Fruit fly (Drosophila melanogaster) whole organism, embryonic: ENCODE data around the gene CG17982.

ENCODE experiments used
- Atf3 ChIP-seq: fragments of 200-800 bp; sonication (Bioruptor generic); optimal IDR thresholded peaks from 3 replicates; lab custom pipeline; 2016; ENCODE audit warnings: missing biosample characterization, missing genetic modification characterization
- CG10431 ChIP-seq: fragments of 200-800 bp; sonication (Bioruptor generic); optimal IDR thresholded peaks from 3 replicates; lab custom pipeline; 2018; ENCODE audit warnings: missing biosample characterization, mild to moderate bottlenecking, missing genetic modification characterization
- CG11723 ChIP-seq: fragments of 200-800 bp; sonication (Bioruptor generic); optimal IDR thresholded peaks from 2 replicates; lab custom pipeline; 2017; ENCODE audit warnings: missing biosample characterization, mild to moderate bottlenecking, missing genetic modification characterization
- CG12942 ChIP-seq: fragments of 200-800 bp; sonication (Bioruptor generic); optimal IDR thresholded peaks from 3 replicates; lab custom pipeline; 2016; ENCODE audit warnings: missing biosample characterization, missing genetic modification characterization
- CG14710 ChIP-seq: fragments of 200-800 bp; sonication (Bioruptor generic); optimal IDR thresholded peaks from 3 replicates; lab custom pipeline; 2019; ENCODE audit warnings: missing biosample characterization, mild to moderate bottlenecking, missing genetic modification characterization, moderate library complexity
- CG15479 ChIP-seq: fragments of 200-800 bp; sonication (Bioruptor generic); optimal IDR thresholded peaks from 3 replicates; lab custom pipeline; 2019; ENCODE audit warnings: missing biosample characterization, mild to moderate bottlenecking, missing genetic modification characterization, moderate library complexity
- CG1602 ChIP-seq: fragments of 200-800 bp; sonication (Bioruptor generic); optimal IDR thresholded peaks from 3 replicates; lab custom pipeline; 2016; ENCODE audit warnings: missing biosample characterization, missing genetic modification characterization
- CG17385 ChIP-seq: fragments of 200-800 bp; sonication (Bioruptor generic); optimal IDR thresholded peaks from 3 replicates; lab custom pipeline; 2018; ENCODE audit warnings: missing biosample characterization, mild to moderate bottlenecking, missing genetic modification characterization
- CG18619 ChIP-seq: fragments of 200-800 bp; sonication (Bioruptor generic); optimal IDR thresholded peaks from 3 replicates; lab custom pipeline; 2017; ENCODE audit warnings: missing biosample characterization, mild to moderate bottlenecking, missing genetic modification characterization
- CG30020 ChIP-seq: fragments of 200-800 bp; optimal IDR thresholded peaks from 2 replicates; lab custom pipeline; 2019; ENCODE audit warnings: missing biosample characterization, mild to moderate bottlenecking, missing genetic modification characterization, moderate library complexity
- CG31441 ChIP-seq: fragments of 200-800 bp; sonication (Bioruptor generic); IDR thresholded peaks from 2 replicates; pipeline ENCODE4 v1.3.6; 2022; ENCODE audit warnings: missing biosample characterization, missing genetic modification characterization
- CG3163 ChIP-seq: fragments of 200-800 bp; sonication (Bioruptor generic); optimal IDR thresholded peaks from 3 replicates; lab custom pipeline; 2016; ENCODE audit warnings: missing biosample characterization, missing genetic modification characterization
- CG32767 ChIP-seq: fragments of 200-800 bp; sonication (Bioruptor generic); IDR thresholded peaks from 2 replicates; pipeline ENCODE4 v1.3.6; 2022; ENCODE audit warnings: missing biosample characterization, missing genetic modification characterization
- CG34224 ChIP-seq: fragments of 200-800 bp; sonication (Bioruptor generic); IDR thresholded peaks from 3 replicates; pipeline ENCODE4 v1.3.6; 2022; ENCODE audit warnings: missing biosample characterization, missing genetic modification characterization; ENCODE audit not compliant: partially characterized antibody
- CG4707 ChIP-seq: fragments of 200-800 bp; sonication (Bioruptor generic); optimal IDR thresholded peaks from 2 replicates; lab custom pipeline; 2018; ENCODE audit warnings: missing biosample characterization, mild to moderate bottlenecking, missing genetic modification characterization, moderate library complexity
- CG7357 ChIP-seq: fragments of 200-800 bp; sonication (Bioruptor generic); IDR thresholded peaks from 3 replicates; pipeline ENCODE4 v1.3.6; 2022; ENCODE audit warnings: missing biosample characterization, missing genetic modification characterization
- CG7928 ChIP-seq: fragments of 200-800 bp; sonication (Bioruptor generic); optimal IDR thresholded peaks from 2 replicates; lab custom pipeline; 2017; ENCODE audit warnings: missing biosample characterization, mild to moderate bottlenecking, missing genetic modification characterization
- CG7963 ChIP-seq: fragments of 200-800 bp; sonication (Bioruptor generic); IDR thresholded peaks from 3 replicates; pipeline ENCODE4 v1.3.6; 2022; ENCODE audit warnings: missing biosample characterization, missing genetic modification characterization; ENCODE audit not compliant: partially characterized antibody
- CG8478 ChIP-seq: fragments of >200 bp; optimal IDR thresholded peaks from 2 replicates; lab custom pipeline; 2018
- CG9215 ChIP-seq: fragments of 200-800 bp; sonication (Bioruptor generic); IDR thresholded peaks from 2 replicates; pipeline ENCODE4 v1.3.6; 2022; ENCODE audit warnings: missing biosample characterization, missing genetic modification characterization
- CG9932 ChIP-seq: fragments of 200-800 bp; sonication (Bioruptor generic); IDR thresholded peaks from 2 replicates; pipeline ENCODE4 v1.3.6; 2022; ENCODE audit warnings: missing biosample characterization, missing genetic modification characterization
- CHES-1-like ChIP-seq: fragments of 200-800 bp; sonication (Bioruptor generic); optimal IDR thresholded peaks from 2 replicates; lab custom pipeline; 2016; ENCODE audit warnings: missing biosample characterization, missing genetic modification characterization
- Chrac-16 ChIP-seq: fragments of 200-800 bp; sonication (Bioruptor generic); optimal IDR thresholded peaks from 3 replicates; lab custom pipeline; 2016; ENCODE audit warnings: missing biosample characterization, missing genetic modification characterization
- CrebB ChIP-seq: fragments of 200-800 bp; sonication (Bioruptor generic); optimal IDR thresholded peaks from 3 replicates; lab custom pipeline; 2018; ENCODE audit warnings: missing biosample characterization, mild to moderate bottlenecking, missing genetic modification characterization
- Dp ChIP-seq: fragments of 200-800 bp; sonication (Bioruptor generic); optimal IDR thresholded peaks from 2 replicates; lab custom pipeline; 2018; ENCODE audit warnings: missing biosample characterization, mild to moderate bottlenecking, missing genetic modification characterization, moderate library complexity
- Gsc ChIP-seq: fragments of 200-800 bp; sonication (Bioruptor generic); IDR thresholded peaks from 2 replicates; pipeline ENCODE4 v1.3.6; 2022; ENCODE audit warnings: missing biosample characterization, missing genetic modification characterization
- Hey ChIP-seq: fragments of 200-800 bp; sonication (Bioruptor generic); optimal IDR thresholded peaks from 3 replicates; lab custom pipeline; 2018; ENCODE audit warnings: missing biosample characterization, mild to moderate bottlenecking, missing genetic modification characterization
- Mad ChIP-seq: fragments of 200-800 bp; sonication (Bioruptor generic); optimal IDR thresholded peaks from 2 replicates; lab custom pipeline; 2016; ENCODE audit warnings: missing biosample characterization, missing genetic modification characterization
- NfI ChIP-seq: fragments of 200-800 bp; sonication (Bioruptor generic); optimal IDR thresholded peaks from 3 replicates; lab custom pipeline; 2018; ENCODE audit warnings: missing biosample characterization, mild to moderate bottlenecking, missing genetic modification characterization, moderate library complexity
- Tbp ChIP-seq: fragments of >200 bp; optimal IDR thresholded peaks from 2 replicates; lab custom pipeline; 2018; ENCODE audit warnings: missing biosample characterization, missing genetic modification characterization
- al ChIP-seq: fragments of 200-800 bp; sonication (Bioruptor generic); IDR thresholded peaks from 2 replicates; pipeline ENCODE4 v1.3.6; 2022; ENCODE audit warnings: missing biosample characterization, missing genetic modification characterization
- caup ChIP-seq: fragments of 200-800 bp; sonication (Bioruptor generic); optimal IDR thresholded peaks from 3 replicates; lab custom pipeline; 2017; ENCODE audit warnings: missing biosample characterization, mild to moderate bottlenecking, missing genetic modification characterization, moderate library complexity; ENCODE audit not compliant: severe bottlenecking
- cg ChIP-seq: fragments of 200-800 bp; sonication (Bioruptor generic); optimal IDR thresholded peaks from 3 replicates; lab custom pipeline; 2019; ENCODE audit warnings: missing biosample characterization, mild to moderate bottlenecking, missing genetic modification characterization, moderate library complexity
- corto ChIP-seq: fragments of 200-800 bp; sonication (Bioruptor generic); optimal IDR thresholded peaks from 2 replicates; lab custom pipeline; 2016; ENCODE audit warnings: missing biosample characterization, mild to moderate bottlenecking, missing genetic modification characterization, moderate library complexity
- dmrt99B ChIP-seq: fragments of 200-800 bp; sonication (Bioruptor generic); optimal IDR thresholded peaks from 2 replicates; lab custom pipeline; 2018; ENCODE audit warnings: missing biosample characterization, mild to moderate bottlenecking, missing genetic modification characterization, moderate library complexity
- ind ChIP-seq: fragments of 200-800 bp; sonication (Bioruptor generic); optimal IDR thresholded peaks from 3 replicates; lab custom pipeline; 2016; ENCODE audit warnings: missing biosample characterization, missing genetic modification characterization
- jigr1 ChIP-seq: fragments of 200-800 bp; sonication (Bioruptor generic); IDR thresholded peaks from 3 replicates; pipeline ENCODE4 v1.3.6; 2022; ENCODE audit warnings: missing biosample characterization, missing genetic modification characterization
- jumu ChIP-seq: fragments of 200-800 bp; sonication (Bioruptor generic); optimal IDR thresholded peaks from 3 replicates; lab custom pipeline; 2016; ENCODE audit warnings: missing biosample characterization, missing genetic modification characterization
- kah ChIP-seq: fragments of 200-800 bp; sonication (Bioruptor generic); optimal IDR thresholded peaks from 2 replicates; lab custom pipeline; 2018; ENCODE audit warnings: missing biosample characterization, mild to moderate bottlenecking, missing genetic modification characterization
- nerfin-1 ChIP-seq: fragments of 200-800 bp; sonication (Bioruptor generic); optimal IDR thresholded peaks from 3 replicates; lab custom pipeline; 2019; ENCODE audit warnings: missing biosample characterization, mild to moderate bottlenecking, missing genetic modification characterization, moderate library complexity
- run ChIP-seq: fragments of 200-800 bp; sonication (Bioruptor generic); optimal IDR thresholded peaks from 3 replicates; lab custom pipeline; 2018; ENCODE audit warnings: missing biosample characterization, mild to moderate bottlenecking, missing genetic modification characterization
- sc ChIP-seq, 3 experiments: fragments of >200 bp in 2 of 3; fragments of 200-800 bp in 1 of 3; sonication (Bioruptor generic) in 1 of 3; optimal IDR thresholded peaks; 2 replicates in 2 of 3; 3 replicates in 1 of 3; lab custom pipeline; 2017; ENCODE audit warnings: mild to moderate bottlenecking in 1 of 3, missing biosample characterization in 1 of 3, missing genetic modification characterization in 1 of 3, missing genetic modification reagents in 1 of 3
- shn ChIP-seq: fragments of 200-800 bp; sonication (Bioruptor generic); optimal IDR thresholded peaks from 3 replicates; lab custom pipeline; 2016; ENCODE audit warnings: missing biosample characterization, missing genetic modification characterization
- sisA ChIP-seq: fragments of 200-800 bp; sonication (Bioruptor generic); IDR thresholded peaks from 2 replicates; pipeline ENCODE4 v1.3.6; 2022; ENCODE audit warnings: missing biosample characterization, missing genetic modification characterization
- slou ChIP-seq: fragments of 200-800 bp; sonication (Bioruptor generic); optimal IDR thresholded peaks from 3 replicates; lab custom pipeline; 2016; ENCODE audit warnings: missing biosample characterization, missing genetic modification characterization
- sna ChIP-seq: fragments of 200-800 bp; sonication (Bioruptor generic); IDR thresholded peaks from 2 replicates; pipeline ENCODE4 v1.3.6; 2022; ENCODE audit warnings: missing biosample characterization, missing genetic modification characterization; ENCODE audit not compliant: partially characterized antibody
- twi ChIP-seq: fragments of 200-800 bp; optimal IDR thresholded peaks from 2 replicates; lab custom pipeline; 2019; ENCODE audit warnings: missing biosample characterization, mild to moderate bottlenecking, missing genetic modification characterization, moderate library complexity
- zen ChIP-seq: fragments of 200-800 bp; sonication (Bioruptor generic); optimal IDR thresholded peaks from 3 replicates; lab custom pipeline; 2018; ENCODE audit warnings: missing biosample characterization, mild to moderate bottlenecking, missing genetic modification characterization, moderate library complexity

Gene CG17982

DNA sequence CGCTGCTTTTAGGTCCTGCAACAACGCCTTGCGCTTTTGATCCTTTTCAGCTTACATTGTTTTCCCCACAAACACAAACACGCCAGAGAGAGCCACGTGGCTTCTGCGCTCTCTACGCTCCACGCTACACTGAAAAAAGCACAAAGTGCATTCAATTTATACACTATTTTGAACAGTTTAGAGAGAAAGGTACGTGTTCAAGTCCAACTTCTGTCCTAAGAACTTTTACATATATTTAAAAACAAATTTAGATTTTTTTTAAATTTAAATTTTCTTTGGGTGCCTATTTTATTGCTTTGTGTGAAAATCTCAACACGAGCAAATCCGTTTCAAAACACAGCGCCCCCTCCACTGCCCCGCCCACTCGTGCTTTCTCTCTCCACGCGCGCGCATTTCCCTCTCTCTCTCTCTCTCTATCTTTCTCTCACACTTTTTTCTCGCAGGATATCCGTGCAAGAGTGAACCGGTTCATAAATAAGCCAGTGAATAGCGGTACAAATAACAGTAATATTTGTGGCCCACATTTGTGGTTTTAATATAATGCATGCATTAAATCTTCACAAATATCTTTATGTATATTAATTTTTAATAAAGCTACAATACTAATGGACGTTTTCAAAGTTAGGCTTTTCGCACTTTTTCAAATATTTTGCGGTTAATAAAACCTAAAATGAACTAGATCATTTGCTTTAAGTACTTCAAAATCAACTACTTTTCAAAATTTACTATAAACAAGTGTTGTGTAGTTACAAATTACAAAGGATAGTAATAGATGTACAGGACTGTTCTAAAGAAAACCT lies 43.4 kb downstream of the CG17982 start (continued):
- TF ChIP-seq CG4707 (GFP tag; lab: Kevin White, UChicago) (no peak), al (GFP tag; lab: Robert Waterston, UW) (peak; percentile 73), CG31441 (GFP tag; lab: Robert Waterston, UW) (peak; percentile 87), CG34224 (GFP tag; lab: Robert Waterston, UW) (no peak), zen (tag; lab: Kevin White, UChicago) (peak; percentile 49), run (tag; lab: Kevin White, UChicago) (peak; percentile 74), CG12942 (GFP tag; lab: Kevin White, UChicago) (peak; percentile 67), Gsc (0 out of 2 replicates have a peak, but pooled peaks have one; percentile 8), twi (tag; lab: Kevin White, UChicago) (peak; percentile 32), CG10431 (GFP tag; lab: Kevin White, UChicago) (peak; percentile 59), CG32767 (GFP tag; lab: Robert Waterston, UW) (peak; percentile 56), CG17385 (GFP tag; lab: Kevin White, UChicago) (peak; percentile 82), Tbp (GFP tag; lab: Kevin White, UChicago) (no peak), CG9215 (GFP tag; lab: Robert Waterston, UW) (peak; percentile 67), sc (optimal IDR thresholded peaks at IDR 0.05; lab: Kevin White, UChicago) (no peak), sc (GFP tag; optimal IDR thresholded peaks at IDR 0.05; lab: Kevin White, UChicago) (peak; percentile 69), CG7357 (GFP tag; lab: Robert Waterston, UW) (peak; percentile 77), CG15479 (no peak), Mad (GFP tag; lab: Kevin White, UChicago) (peak; percentile 17), Hey (tag; lab: Kevin White, UChicago) (no peak), jigr1 (GFP tag; lab: Robert Waterston, UW) (peak; percentile 67; the same call in 1 of the 3 replicates), jumu (GFP tag; lab: Kevin White, UChicago) (peak; percentile 49), ind (GFP tag; lab: Kevin White, UChicago) (peak; percentile 70), corto (GFP tag; lab: Kevin White, UChicago) (peak; percentile 35), NfI (GFP tag; lab: Kevin White, UChicago) (peak; percentile 77), kah (GFP tag; lab: Kevin White, UChicago) (peak; percentile 42), CG11723 (GFP tag; lab: Kevin White, UChicago) (peak; percentile 52), CHES-1-like (GFP tag; lab: Kevin White, UChicago) (peak; percentile 29), sna (GFP tag; lab: Robert Waterston, UW) (no peak), CG7963 (GFP tag; lab: Robert Waterston, UW) (no peak), CG7928 (GFP tag; lab: Kevin White, UChicago) (no peak), Chrac-16 (GFP tag; lab: Kevin White, UChicago) (peak; percentile 69), CG30020 (no peak), shn (GFP tag; lab: Kevin White, UChicago) (no peak), slou (GFP tag; lab: Kevin White, UChicago) (peak; percentile 33), nerfin-1 (tag; lab: Kevin White, UChicago) (peak; percentile 66), CG3163 (GFP tag; lab: Kevin White, UChicago) (no peak), Atf3 (GFP tag; lab: Kevin White, UChicago) (no peak), CG9932 (peak; percentile 72), CG1602 (peak; percentile 43), dmrt99B (peak; percentile 90), CG8478 (lab: Kevin White, UChicago) (no peak), Dp (GFP tag; lab: Kevin White, UChicago) (no peak), sisA (GFP tag; lab: Robert Waterston, UW) (peak; percentile 85), CrebB (tag; lab: Kevin White, UChicago) (peak; percentile 74), CG18619 (peak; percentile 77), cg (GFP tag; lab: Kevin White, UChicago) (no peak), CG14710 (tag; lab: Kevin White, UChicago) (peak; percentile 68), caup (GFP tag; lab: Kevin White, UChicago) (peak; percentile 87)
